Worm (Caenorhabditis elegans): ENCODE measurements around the gene F07C3.3.

ce11 chrV:9222819-9223218 lies 9.4 kb downstream of the F07C3.3 start:
- TF ChIP-seq pha-4 (tag; optimal IDR thresholded peaks at IDR 0.05) (no peak), F33H1.4 (GFP tag; IDR thresholded peaks at IDR 0.05) (no peak), unc-62 (GFP tag; optimal IDR thresholded peaks at IDR 0.05) (no peak), mel-28 (tag; optimal IDR thresholded peaks at IDR 0.05; ENCODE audit: borderline replicate concordance) (no peak), athp-1 (tag; optimal IDR thresholded peaks at IDR 0.05) (no peak), nhr-120 (GFP tag; IDR thresholded peaks at IDR 0.05) (no peak), F57A8.1 (GFP tag; optimal IDR thresholded peaks at IDR 0.05) (no peak), nhr-27 (tag; optimal IDR thresholded peaks at IDR 0.05) (no peak), nhr-90 (tag; optimal IDR thresholded peaks at IDR 0.05) (no peak), ceh-58 (GFP tag; IDR thresholded peaks at IDR 0.05) (no peak)
